Worm (Caenorhabditis elegans): ENCODE measurements around the gene Y53G8AM.8.
A peak's percentile ranks its signal among the peaks of the same experiment; 100 is the strongest.

The Y53G8AM.8 gene

DNA sequence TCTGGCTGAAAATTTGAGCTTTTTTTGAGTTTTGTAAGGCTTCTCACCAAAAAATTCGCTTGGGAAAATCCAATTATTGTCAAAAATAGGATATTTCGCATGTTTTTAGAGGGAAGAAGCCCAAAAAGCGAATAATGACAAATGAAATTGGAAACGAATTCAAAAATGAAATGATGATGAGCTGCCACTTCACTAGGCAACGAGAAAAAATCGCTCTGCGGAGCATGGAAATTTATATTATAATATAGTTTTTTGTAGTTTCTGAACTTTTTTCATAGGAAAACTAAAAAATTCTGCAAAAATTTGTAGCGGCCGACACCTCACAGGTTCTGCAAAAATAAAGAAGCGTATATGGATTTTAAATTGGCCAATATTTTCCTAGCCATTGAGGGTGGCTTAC is 25.5 kb downstream of the Y53G8AM.8 start, which contains the start of gene Y53G8AL.3:
TSS of gene Y53G8AL.3 (minus strand) at position 101 of the 400 bp plus-strand sequence.
- no peak for TF ChIP-seq elt-2 (tag; optimal IDR thresholded peaks at IDR 0.05)
- TF ChIP-seq fkh-10 (GFP tag; optimal IDR thresholded peaks at IDR 0.05), result no peak
- TF ChIP-seq ceh-28 (tag; optimal IDR thresholded peaks at IDR 0.05), result no peak
- TF ChIP-seq ceh-16 (tag; optimal IDR thresholded peaks at IDR 0.05), result no peak
- TF ChIP-seq nhr-28 (tag; optimal IDR thresholded peaks at IDR 0.05), result no peak
- no peak for TF ChIP-seq fos-1 (tag; optimal IDR thresholded peaks at IDR 0.05)
- TF ChIP-seq hmg-11 (tag; optimal IDR thresholded peaks at IDR 0.05), result no peak
- TF ChIP-seq daf-12 (tag; optimal IDR thresholded peaks at IDR 0.05), result no peak
- no peak for TF ChIP-seq nhr-67 (tag; optimal IDR thresholded peaks at IDR 0.05)
- no peak for TF ChIP-seq elt-3 (tag; optimal IDR thresholded peaks at IDR 0.05)
- no peak for TF ChIP-seq unc-62 (GFP tag; optimal IDR thresholded peaks at IDR 0.05)
- no peak for TF ChIP-seq skn-1 (tag; optimal IDR thresholded peaks at IDR 0.05)
- TF ChIP-seq R02D3.7 (tag; optimal IDR thresholded peaks at IDR 0.05), result no peak
- TF ChIP-seq nhr-23 (tag; optimal IDR thresholded peaks at IDR 0.05), result no peak
- no peak for TF ChIP-seq zag-1 (tag; optimal IDR thresholded peaks at IDR 0.05)
- TF ChIP-seq nhr-77 (tag; optimal IDR thresholded peaks at IDR 0.05), result no peak

DNA sequence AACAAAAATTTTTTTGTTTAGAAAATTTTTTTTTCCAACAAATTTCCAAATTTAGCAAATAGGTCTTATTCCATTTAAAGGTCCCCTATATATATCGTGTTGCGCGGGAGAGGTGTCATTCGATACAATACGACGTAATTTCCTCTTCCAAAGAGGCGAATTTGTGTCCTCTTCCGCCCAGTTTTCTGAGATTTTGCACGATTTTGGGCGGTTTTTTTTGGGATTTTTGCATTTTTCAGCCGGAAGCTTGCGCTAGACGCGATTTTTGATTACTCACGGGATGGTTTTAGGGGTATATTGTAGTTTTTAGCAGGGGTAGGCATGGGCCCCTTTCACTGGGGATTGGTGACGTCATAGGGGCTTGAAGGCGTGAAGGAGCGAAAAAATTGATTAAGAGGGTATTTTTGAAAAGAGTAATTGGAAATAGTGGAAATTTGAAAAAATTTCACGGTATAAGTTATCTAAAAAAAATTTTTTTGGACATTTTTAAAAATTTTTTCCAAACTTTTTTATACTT is 27.9 kb downstream of the Y53G8AM.8 start, which contains the start of gene Y53G8AL.4:
TSS of gene Y53G8AL.4 (minus strand) at position 51 of the 517 bp plus-strand sequence.
- TF ChIP-seq nhr-12 (tag; optimal IDR thresholded peaks at IDR 0.05) (no peak), jun-1 (tag; optimal IDR thresholded peaks at IDR 0.05) (no peak), daf-12 (tag; optimal IDR thresholded peaks at IDR 0.05) (no peak), ceh-28 (tag; optimal IDR thresholded peaks at IDR 0.05) (no peak), nhr-77 (tag; optimal IDR thresholded peaks at IDR 0.05) (no peak), snpc-4 (tag; optimal IDR thresholded peaks at IDR 0.05) (no peak), tbx-2 (tag; optimal IDR thresholded peaks at IDR 0.05) (no peak)

DNA sequence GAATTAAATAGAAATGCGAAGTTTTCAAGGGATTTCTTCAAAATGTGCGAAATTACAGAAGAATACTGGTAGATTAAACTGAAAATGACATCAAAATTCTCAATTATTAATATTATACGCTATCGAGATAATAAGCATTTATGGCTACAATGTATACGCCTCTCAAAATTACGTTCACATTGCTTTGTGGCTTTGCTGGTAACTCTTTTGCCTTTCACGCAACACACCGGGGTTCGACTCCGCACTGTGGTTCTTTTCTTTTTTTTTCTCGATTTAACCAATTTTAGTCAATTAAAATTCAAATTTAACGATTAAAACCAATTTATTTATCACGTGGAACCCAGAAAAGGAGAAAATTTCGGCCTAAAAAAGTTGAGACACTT is 29.5 kb downstream of the Y53G8AM.8 start:
- TF ChIP-seq lsy-12 (tag; optimal IDR thresholded peaks at IDR 0.05), result peak; percentile 49
- TF ChIP-seq tbx-2 (tag; optimal IDR thresholded peaks at IDR 0.05), result peak; percentile 29
- TF ChIP-seq elt-2 (tag; optimal IDR thresholded peaks at IDR 0.05), result peak; percentile 29
- no peak for TF ChIP-seq nhr-12 (tag; optimal IDR thresholded peaks at IDR 0.05)
- TF ChIP-seq nhr-77 (tag; optimal IDR thresholded peaks at IDR 0.05), result peak; percentile 24

DNA sequence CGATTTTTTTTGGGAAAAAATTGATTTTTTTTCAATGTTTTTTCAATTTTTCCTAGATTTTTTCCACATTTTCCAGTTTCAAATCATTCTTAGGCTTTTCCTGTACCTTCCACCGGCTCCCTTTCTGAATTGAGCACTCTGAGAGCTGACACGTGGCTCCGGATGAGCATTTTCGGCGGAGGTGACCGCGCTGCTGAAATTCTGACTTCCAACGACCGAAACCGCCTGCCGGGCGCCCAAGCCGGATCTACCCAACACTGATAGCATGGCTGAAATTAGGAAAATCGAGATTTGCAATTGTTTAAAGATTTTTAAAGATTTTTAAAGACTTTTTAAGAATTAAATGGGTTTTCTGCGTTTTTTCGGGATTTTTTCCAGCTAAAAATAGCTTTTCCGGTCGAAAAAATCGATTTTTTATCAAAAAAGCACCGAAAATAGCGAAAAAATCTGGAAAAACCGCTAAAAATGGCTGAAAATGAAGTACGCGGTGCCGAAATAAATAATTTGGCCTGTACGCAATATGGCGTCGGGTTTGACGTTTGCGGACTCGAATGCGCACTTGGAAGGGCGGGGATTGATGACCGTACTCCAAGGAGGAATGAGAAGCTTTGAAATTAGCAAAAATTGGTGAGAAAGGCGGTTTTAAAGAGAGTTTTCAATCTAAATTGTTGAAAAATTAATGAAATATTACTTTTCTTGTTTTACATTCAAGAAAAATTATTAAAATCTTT is 30.0 kb downstream of the Y53G8AM.8 start, which contains the start of gene nduf-9:
TSS of gene nduf-9 (minus strand) at position 269 of the 731 bp plus-strand sequence.
- TF ChIP-seq mml-1 (tag; optimal IDR thresholded peaks at IDR 0.05), result no peak
- no peak for TF ChIP-seq nhr-43 (tag; optimal IDR thresholded peaks at IDR 0.05; ENCODE audit: poor library complexity, severe bottlenecking)
- TF ChIP-seq nhr-76 (tag; optimal IDR thresholded peaks at IDR 0.05), result no peak
- peak; percentile 47 for TF ChIP-seq lin-15B (tag; optimal IDR thresholded peaks at IDR 0.05)
- no peak for TF ChIP-seq lin-39 (tag; optimal IDR thresholded peaks at IDR 0.05)
- TF ChIP-seq elt-3 (tag; optimal IDR thresholded peaks at IDR 0.05), result no peak
- TF ChIP-seq sea-2 (GFP tag; optimal IDR thresholded peaks at IDR 0.05), result peak; percentile 34
- TF ChIP-seq pha-4 (tag; optimal IDR thresholded peaks at IDR 0.05), result no peak
- TF ChIP-seq mdl-1 (tag; optimal IDR thresholded peaks at IDR 0.05), result no peak
- TF ChIP-seq jun-1 (tag; optimal IDR thresholded peaks at IDR 0.05), result no peak
- TF ChIP-seq elt-2 (tag; optimal IDR thresholded peaks at IDR 0.05), result no peak
- TF ChIP-seq ztf-4 (tag; optimal IDR thresholded peaks at IDR 0.05), result no peak
- TF ChIP-seq hmg-11 (tag; optimal IDR thresholded peaks at IDR 0.05), result peak; percentile 70
- no peak for TF ChIP-seq ztf-11 (tag; optimal IDR thresholded peaks at IDR 0.05)
- TF ChIP-seq nhr-11 (tag; optimal IDR thresholded peaks at IDR 0.05), result no peak
- TF ChIP-seq ceh-82 (tag; optimal IDR thresholded peaks at IDR 0.05), result no peak
- no peak for TF ChIP-seq nhr-12 (tag; optimal IDR thresholded peaks at IDR 0.05)
- no peak for TF ChIP-seq elt-1 (tag; optimal IDR thresholded peaks at IDR 0.05)
- TF ChIP-seq daf-12 (tag; optimal IDR thresholded peaks at IDR 0.05), result no peak
- TF ChIP-seq nfya-1 (tag; optimal IDR thresholded peaks at IDR 0.05; ENCODE audit: insufficient read depth), result peak; percentile 79
- no peak for TF ChIP-seq nhr-23 (tag; optimal IDR thresholded peaks at IDR 0.05)
- TF ChIP-seq unc-39 (tag; optimal IDR thresholded peaks at IDR 0.05), result no peak
- TF ChIP-seq zag-1 (tag; optimal IDR thresholded peaks at IDR 0.05), result no peak
- TF ChIP-seq aly-2 (tag; optimal IDR thresholded peaks at IDR 0.05), result no peak

Measured in whole organism, L3 larva.